Worm (Caenorhabditis elegans) whole organism, mixed stage, embryonic: ENCODE data around the gene vha-1.

ENCODE experiments used
- M03D4.4 ChIP-seq: sonication (generic microtip); optimal IDR thresholded peaks from 2 replicates; lab custom pipeline; 2017; ENCODE audit warnings: mild to moderate bottlenecking, missing genetic modification characterization, missing compliant biosample characterization
- ceh-39 ChIP-seq: fragments of 150-350 bp; optimal IDR thresholded peaks from 2 replicates; lab custom pipeline; 2014; ENCODE audit warnings: missing biosample characterization, missing genetic modification characterization
- ceh-43 ChIP-seq: fragments of 200-800 bp; sonication (Bioruptor generic); optimal IDR thresholded peaks from 2 replicates; lab custom pipeline; 2018; ENCODE audit warnings: mild to moderate bottlenecking, missing genetic modification characterization, moderate library complexity, missing compliant biosample characterization
- ceh-83 ChIP-seq: fragments of 200-800 bp; sonication (Bioruptor generic); optimal IDR thresholded peaks from 2 replicates; lab custom pipeline; 2018; ENCODE audit warnings: mild to moderate bottlenecking, missing genetic modification characterization, missing compliant biosample characterization
- ces-1 ChIP-seq: fragments of 150-350 bp; optimal IDR thresholded peaks from 2 replicates; lab custom pipeline; 2014; ENCODE audit warnings: missing biosample characterization, missing genetic modification reagents, missing genetic modification characterization
- cnd-1 ChIP-seq: fragments of 200-800 bp; sonication (Bioruptor generic); optimal IDR thresholded peaks from 2 replicates; lab custom pipeline; 2018; ENCODE audit warnings: mild to moderate bottlenecking, missing genetic modification characterization, missing compliant biosample characterization
- drap-1 ChIP-seq: fragments of 200-800 bp; sonication (Bioruptor generic); optimal IDR thresholded peaks from 3 replicates; lab custom pipeline; 2018; ENCODE audit warnings: mild to moderate bottlenecking, missing genetic modification characterization, missing compliant biosample characterization
- elt-1 ChIP-seq: sonication (generic microtip); optimal IDR thresholded peaks from 2 replicates; lab custom pipeline; 2017; ENCODE audit warnings: missing genetic modification characterization, mild to moderate bottlenecking, missing compliant biosample characterization, antibody characterized with exemption, moderate library complexity, borderline replicate concordance; ENCODE audit not compliant: insufficient read depth
- elt-3 ChIP-seq: fragments of 150-350 bp; optimal IDR thresholded peaks from 2 replicates; lab custom pipeline; 2014; ENCODE audit warnings: missing biosample characterization, missing genetic modification characterization
- flh-1 ChIP-seq: fragments of 200-800 bp; sonication (Bioruptor generic); optimal IDR thresholded peaks from 2 replicates; lab custom pipeline; 2018; ENCODE audit warnings: mild to moderate bottlenecking, missing genetic modification characterization, moderate library complexity, missing compliant biosample characterization
- ham-2 ChIP-seq: fragments of 200-800 bp; sonication (Bioruptor generic); optimal IDR thresholded peaks from 2 replicates; lab custom pipeline; 2018; ENCODE audit warnings: mild to moderate bottlenecking, missing genetic modification characterization, missing compliant biosample characterization
- hlh-1 ChIP-seq: fragments of 150-350 bp; optimal IDR thresholded peaks from 2 replicates; lab custom pipeline; 2014; ENCODE audit warnings: missing biosample characterization, missing genetic modification reagents, missing genetic modification characterization
- lin-32 ChIP-seq: fragments of 200-800 bp; sonication (Bioruptor generic); optimal IDR thresholded peaks from 2 replicates; lab custom pipeline; 2018; ENCODE audit warnings: mild to moderate bottlenecking, missing genetic modification characterization, missing compliant biosample characterization
- lsy-2 ChIP-seq: fragments of 150-350 bp; optimal IDR thresholded peaks from 2 replicates; lab custom pipeline; 2014; ENCODE audit warnings: missing biosample characterization, missing genetic modification characterization
- mab-5 ChIP-seq: fragments of 150-350 bp; optimal IDR thresholded peaks from 2 replicates; lab custom pipeline; 2014; ENCODE audit warnings: missing biosample characterization, missing genetic modification characterization
- mep-1 ChIP-seq: fragments of 150-350 bp; optimal IDR thresholded peaks from 2 replicates; lab custom pipeline; 2017; ENCODE audit warnings: missing biosample characterization, missing genetic modification reagents, missing genetic modification characterization, inconsistent platforms
- mls-2 ChIP-seq: sonication (generic microtip); optimal IDR thresholded peaks from 2 replicates; lab custom pipeline; 2016; ENCODE audit warnings: mild to moderate bottlenecking, missing genetic modification characterization, moderate library complexity, missing compliant biosample characterization
- nhr-12 ChIP-seq: fragments of 150-350 bp; optimal IDR thresholded peaks from 2 replicates; lab custom pipeline; 2014; ENCODE audit warnings: missing biosample characterization, missing genetic modification characterization
- nhr-2 ChIP-seq: fragments of 150-350 bp; optimal IDR thresholded peaks from 2 replicates; lab custom pipeline; 2014; ENCODE audit warnings: missing biosample characterization, missing genetic modification characterization
- nhr-237 ChIP-seq: fragments of 150-350 bp; optimal IDR thresholded peaks from 2 replicates; lab custom pipeline; 2014; ENCODE audit warnings: missing biosample characterization, missing genetic modification characterization
- nhr-28 ChIP-seq: fragments of 150-350 bp; optimal IDR thresholded peaks from 2 replicates; lab custom pipeline; 2014; ENCODE audit warnings: missing biosample characterization, missing genetic modification characterization
- nhr-76 ChIP-seq: sonication (generic microtip); optimal IDR thresholded peaks from 2 replicates; lab custom pipeline; 2017; ENCODE audit warnings: missing biosample characterization, missing genetic modification characterization
- pha-4 ChIP-seq: fragments of 150-350 bp; optimal IDR thresholded peaks from 2 replicates; lab custom pipeline; 2018; ENCODE audit warnings: missing biosample characterization, missing genetic modification reagents, missing genetic modification characterization
- sem-2 ChIP-seq: fragments of 200-800 bp; sonication (Bioruptor generic); optimal IDR thresholded peaks from 2 replicates; lab custom pipeline; 2018; ENCODE audit warnings: mild to moderate bottlenecking, missing genetic modification characterization, missing compliant biosample characterization
- snpc-4 ChIP-seq: fragments of 150-350 bp; optimal IDR thresholded peaks from 2 replicates; lab custom pipeline; 2014; ENCODE audit warnings: missing biosample characterization, missing genetic modification characterization
- sptf-1 ChIP-seq: sonication (generic microtip); optimal IDR thresholded peaks from 2 replicates; lab custom pipeline; 2017; ENCODE audit warnings: mild to moderate bottlenecking, missing genetic modification characterization, moderate library complexity, missing compliant biosample characterization
- tbx-8 ChIP-seq: fragments of 200-800 bp; sonication (Bioruptor generic); optimal IDR thresholded peaks from 2 replicates; lab custom pipeline; 2018; ENCODE audit warnings: mild to moderate bottlenecking, missing genetic modification characterization, moderate library complexity, missing compliant biosample characterization
- unc-120 ChIP-seq: sonication (generic microtip); optimal IDR thresholded peaks from 2 replicates; lab custom pipeline; 2017; ENCODE audit warnings: missing genetic modification characterization, missing compliant biosample characterization; ENCODE audit not compliant: poor library complexity, severe bottlenecking
- unc-39 ChIP-seq: fragments of 150-350 bp; optimal IDR thresholded peaks from 2 replicates; lab custom pipeline; 2014; ENCODE audit warnings: missing biosample characterization, missing genetic modification characterization
- unc-62 ChIP-seq: fragments of 150-350 bp; optimal IDR thresholded peaks from 2 replicates; lab custom pipeline; 2014; ENCODE audit warnings: missing biosample characterization, missing genetic modification reagents, missing genetic modification characterization
- zip-8 ChIP-seq: fragments of 150-350 bp; optimal IDR thresholded peaks from 2 replicates; lab custom pipeline; 2014; ENCODE audit warnings: missing biosample characterization, missing genetic modification characterization
- ztf-11 ChIP-seq: fragments of 150-350 bp; optimal IDR thresholded peaks from 2 replicates; lab custom pipeline; 2014; ENCODE audit warnings: missing biosample characterization, missing genetic modification characterization

vha-1 gene

ce11 chrIII:9806968-9807559 lies 26.0 kb downstream of the vha-1 start, which contains the start of gene ZK632.4:
Gene ZK632.4, minus strand, starts transcription at chrIII:9807454.
- TF ChIP-seq elt-3 (no peak), ceh-43 (no peak), ztf-11 (tag; lab: Kevin White, UChicago) (no peak), unc-62 (GFP tag; lab: Kevin White, UChicago) (no peak), ham-2 (GFP tag; lab: Kevin White, UChicago) (no peak), pha-4 (tag; lab: Kevin White, UChicago) (no peak), sem-2 (GFP tag; lab: Kevin White, UChicago) (no peak), mep-1 (no peak), unc-120 (tag; lab: Kevin White, UChicago) (no peak), nhr-76 (tag; lab: Kevin White, UChicago) (no peak), cnd-1 (tag; lab: Kevin White, UChicago) (no peak), zip-8 (tag; lab: Kevin White, UChicago) (no peak), nhr-28 (no peak), ceh-39 (tag; lab: Kevin White, UChicago) (no peak), nhr-12 (tag; lab: Kevin White, UChicago) (no peak), mab-5 (tag; lab: Kevin White, UChicago) (no peak), flh-1 (GFP tag; lab: Kevin White, UChicago) (no peak), snpc-4 (tag; lab: Kevin White, UChicago) (no peak), M03D4.4 (tag; lab: Kevin White, UChicago) (no peak)
- TF ChIP-seq, all 35 proteins: peak for 0

ce11 chrIII:9807560-9808046 lies 26.5 kb downstream of the vha-1 start:
- TF ChIP-seq ceh-83 (GFP tag; lab: Kevin White, UChicago): no peak
- peak; percentile 4 for TF ChIP-seq unc-62 (GFP tag; lab: Kevin White, UChicago)
- no peak for TF ChIP-seq nhr-12 (tag; lab: Kevin White, UChicago)
- TF ChIP-seq tbx-8 (GFP tag; lab: Kevin White, UChicago): no peak
- no peak for TF ChIP-seq hlh-1
- TF ChIP-seq drap-1: no peak
- TF ChIP-seq mab-5 (tag; lab: Kevin White, UChicago): no peak
- no peak for TF ChIP-seq nhr-237 (tag; lab: Kevin White, UChicago)

ce11 chrIII:9808179-9808578 lies 27.1 kb downstream of the vha-1 start, which contains the start of gene gtap-2:
Gene gtap-2, plus strand, starts transcription at chrIII:9808544.
- peak; percentile 35 for TF ChIP-seq lsy-2 (tag; lab: Kevin White, UChicago)
- TF ChIP-seq ces-1 (GFP tag; lab: Kevin White, UChicago): peak; percentile 72
- TF ChIP-seq unc-62 (GFP tag; lab: Kevin White, UChicago): no peak

ce11 chrIII:9813146-9813545 lies 32.1 kb downstream of the vha-1 start, which contains the start of gene ZK632.14:
Gene ZK632.14, plus strand, starts transcription at chrIII:9813446.
- TF ChIP-seq tbx-8 (GFP tag; lab: Kevin White, UChicago): no peak
- TF ChIP-seq pha-4 (tag; lab: Kevin White, UChicago): no peak
- no peak for TF ChIP-seq unc-120 (tag; lab: Kevin White, UChicago)
- TF ChIP-seq M03D4.4 (tag; lab: Kevin White, UChicago): no peak
- TF ChIP-seq ceh-43: no peak
- TF ChIP-seq elt-1: no peak
- no peak for TF ChIP-seq mep-1
- no peak for TF ChIP-seq drap-1

- peak; percentile 34 for TF ChIP-seq ham-2 (GFP tag; lab: Kevin White, UChicago)
- peak; percentile 4 for TF ChIP-seq ces-1 (GFP tag; lab: Kevin White, UChicago)
- TF ChIP-seq unc-39: no peak
- TF ChIP-seq zip-8 (tag; lab: Kevin White, UChicago): no peak
- peak; percentile 8 for TF ChIP-seq mep-1
- peak; percentile 38 for TF ChIP-seq unc-62 (GFP tag; lab: Kevin White, UChicago)
- no peak for TF ChIP-seq ceh-39 (tag; lab: Kevin White, UChicago)
- no peak for TF ChIP-seq drap-1
- TF ChIP-seq mls-2: peak; percentile 73
- TF ChIP-seq lin-32 (GFP tag; lab: Kevin White, UChicago): peak; percentile 16
- peak; percentile 84 for TF ChIP-seq nhr-2 (tag; lab: Kevin White, UChicago)
- TF ChIP-seq unc-120 (tag; lab: Kevin White, UChicago): peak; percentile 30
- TF ChIP-seq cnd-1 (tag; lab: Kevin White, UChicago): peak; percentile 67
- peak; percentile 29 for TF ChIP-seq sptf-1 (tag; lab: Kevin White, UChicago)
Observed at ce11 chrIII:9817087-9817612, 36.1 kb downstream of the vha-1 start, which contains the start of gene cnx-1. Gene cnx-1, minus strand, starts transcription at chrIII:9817137.
